Fruit fly (Drosophila melanogaster) whole organism, adult: ENCODE data around the gene rin.

Experiments
- CG11617 ChIP-seq: fragments of 200-800 bp; sonication (Bioruptor generic); optimal IDR thresholded peaks from 2 replicates; lab custom pipeline; 2017; ENCODE audit warnings: mild to moderate bottlenecking, missing biosample characterization, missing genetic modification reagents, missing genetic modification characterization
- CG12768 ChIP-seq: fragments of 200-800 bp; sonication (Bioruptor generic); optimal IDR thresholded peaks from 2 replicates; lab custom pipeline; 2017; ENCODE audit warnings: missing biosample characterization, missing genetic modification characterization, mild to moderate bottlenecking, moderate library complexity, missing genetic modification reagents
- CG5204 ChIP-seq: fragments of 200-800 bp; sonication (Bioruptor generic); optimal IDR thresholded peaks from 2 replicates; lab custom pipeline; 2016; ENCODE audit warnings: missing biosample characterization, missing genetic modification characterization
- CG7045 ChIP-seq: fragments of 200-800 bp; sonication (Bioruptor generic); optimal IDR thresholded peaks from 2 replicates; lab custom pipeline; 2017; ENCODE audit warnings: missing biosample characterization, mild to moderate bottlenecking, missing genetic modification characterization
- Crg-1 ChIP-seq: fragments of 200-800 bp; sonication (Bioruptor generic); optimal IDR thresholded peaks from 2 replicates; lab custom pipeline; 2016; ENCODE audit warnings: missing biosample characterization, missing genetic modification characterization
- Hr96 ChIP-seq: fragments of 200-800 bp; sonication (Bioruptor generic); optimal IDR thresholded peaks from 2 replicates; lab custom pipeline; 2016; ENCODE audit warnings: missing biosample characterization, missing genetic modification characterization
- Mnt ChIP-seq: fragments of 200-800 bp; sonication (Bioruptor generic); optimal IDR thresholded peaks from 2 replicates; lab custom pipeline; 2016; ENCODE audit warnings: missing biosample characterization, mild to moderate bottlenecking, missing genetic modification characterization
- bab1 ChIP-seq: fragments of 200-800 bp; sonication (Bioruptor generic); optimal IDR thresholded peaks from 3 replicates; lab custom pipeline; 2019; ENCODE audit warnings: missing biosample characterization, mild to moderate bottlenecking, missing genetic modification characterization, moderate library complexity
- cic ChIP-seq: fragments of 200-800 bp; sonication (Bioruptor generic); optimal IDR thresholded peaks from 2 replicates; lab custom pipeline; 2017; ENCODE audit warnings: missing biosample characterization, mild to moderate bottlenecking, missing genetic modification characterization, moderate library complexity
- cnc ChIP-seq, 2 experiments: fragments of >200 bp; optimal IDR thresholded peaks; 2 replicates each; lab custom pipeline; 2017
- kay ChIP-seq: fragments of 200-800 bp; sonication (Bioruptor generic); peaks from one replicate; lab custom pipeline; 2016; ENCODE audit warnings: missing biosample characterization, missing genetic modification characterization, borderline replicate concordance
- ovo ChIP-seq: fragments of 200-800 bp; sonication (Bioruptor generic); optimal IDR thresholded peaks from 2 replicates; lab custom pipeline; 2016; ENCODE audit warnings: missing biosample characterization, missing genetic modification characterization
- pad ChIP-seq: fragments of 200-800 bp; sonication (Bioruptor generic); optimal IDR thresholded peaks from 3 replicates; lab custom pipeline; 2017; ENCODE audit warnings: missing biosample characterization, missing genetic modification characterization, mild to moderate bottlenecking, moderate library complexity, missing genetic modification reagents
- toe ChIP-seq: fragments of 200-800 bp; sonication (Bioruptor generic); optimal IDR thresholded peaks from 2 replicates; lab custom pipeline; 2016; ENCODE audit warnings: missing biosample characterization, missing genetic modification characterization

- TF ChIP-seq Mnt (GFP tag; lab: Kevin White, UChicago) (no peak), Hr96 (GFP tag; lab: Kevin White, UChicago) (no peak), cic (GFP tag; lab: Kevin White, UChicago) (no peak), Crg-1 (GFP tag; lab: Kevin White, UChicago) (no peak), CG5204 (GFP tag; lab: Kevin White, UChicago) (no peak), CG7045 (GFP tag; lab: Kevin White, UChicago) (no peak), pad (GFP tag; lab: Kevin White, UChicago) (no peak), cnc (optimal IDR thresholded peaks at IDR 0.05; lab: Kevin White, UChicago) (no peak), CG12768 (GFP tag; lab: Kevin White, UChicago) (no peak), kay (no peak), toe (GFP tag; lab: Kevin White, UChicago) (no peak), bab1 (GFP tag; lab: Kevin White, UChicago) (peak; percentile 39), ovo (GFP tag; lab: Kevin White, UChicago) (no peak), CG11617 (no peak)
These were observed 52.5 kb downstream of the rin start for dm6 chr3R:13699350-13699749.
